Worm (Caenorhabditis elegans): ENCODE results near the gene pxmp-4.

The pxmp-4 gene

ce11 chrIV:313615-314014 lies 23.4 kb downstream of the pxmp-4 start, which contains the start of gene snai-1:
TSS of gene snai-1 (minus strand) at chrIV:313715.
- TF ChIP-seq fkh-10 (GFP tag; optimal IDR thresholded peaks at IDR 0.05) (no peak), ama-1 (optimal IDR thresholded peaks at IDR 0.05) (no peak), zip-5 (tag; optimal IDR thresholded peaks at IDR 0.05) (no peak), syd-9 (tag; optimal IDR thresholded peaks at IDR 0.05) (no peak), unc-42 (tag; optimal IDR thresholded peaks at IDR 0.05) (no peak), ceh-24 (tag; optimal IDR thresholded peaks at IDR 0.05) (no peak), ceh-6 (GFP tag; optimal IDR thresholded peaks at IDR 0.05) (no peak), ceh-31 (tag; optimal IDR thresholded peaks at IDR 0.05) (no peak), elt-4 (tag; optimal IDR thresholded peaks at IDR 0.05) (no peak), C38D4.7 (GFP tag; optimal IDR thresholded peaks at IDR 0.05) (no peak), nhr-232 (tag; optimal IDR thresholded peaks at IDR 0.05) (no peak), ceh-19 (GFP tag; optimal IDR thresholded peaks at IDR 0.05) (no peak), madf-2 (tag; optimal IDR thresholded peaks at IDR 0.05) (no peak), dmd-4 (tag; optimal IDR thresholded peaks at IDR 0.05; ENCODE audit: borderline replicate concordance) (no peak), ets-4 (tag; optimal IDR thresholded peaks at IDR 0.05) (no peak), lim-6 (tag; optimal IDR thresholded peaks at IDR 0.05) (no peak), ref-2 (tag; optimal IDR thresholded peaks at IDR 0.05) (no peak), ceh-2 (tag; optimal IDR thresholded peaks at IDR 0.05) (no peak), ceh-45 (GFP tag; IDR thresholded peaks at IDR 0.05) (no peak)

DNA sequence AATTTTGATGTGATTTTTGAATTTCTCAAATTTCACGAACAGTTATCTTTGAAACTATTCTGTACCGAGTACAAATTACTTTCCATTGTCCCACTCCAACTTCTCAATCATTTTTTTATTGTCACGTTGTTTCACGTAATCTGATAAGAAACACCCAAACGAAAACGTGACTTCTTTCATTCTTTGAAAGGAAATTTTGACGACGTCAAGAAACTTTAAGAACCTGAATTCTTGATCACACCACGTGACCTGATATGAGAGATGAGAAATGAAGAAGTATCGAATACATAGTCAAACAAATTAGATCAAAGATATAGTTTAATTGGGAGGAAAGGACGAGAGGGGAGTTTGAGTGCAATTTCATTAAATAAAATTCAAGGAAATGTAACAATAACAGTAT lies 27.5 kb downstream of the pxmp-4 start:
- TF ChIP-seq elt-2 (tag; optimal IDR thresholded peaks at IDR 0.05) (no peak), pha-4 (tag; optimal IDR thresholded peaks at IDR 0.05) (no peak), dve-1 (tag; optimal IDR thresholded peaks at IDR 0.05) (no peak), ama-1 (optimal IDR thresholded peaks at IDR 0.05) (no peak)

DNA sequence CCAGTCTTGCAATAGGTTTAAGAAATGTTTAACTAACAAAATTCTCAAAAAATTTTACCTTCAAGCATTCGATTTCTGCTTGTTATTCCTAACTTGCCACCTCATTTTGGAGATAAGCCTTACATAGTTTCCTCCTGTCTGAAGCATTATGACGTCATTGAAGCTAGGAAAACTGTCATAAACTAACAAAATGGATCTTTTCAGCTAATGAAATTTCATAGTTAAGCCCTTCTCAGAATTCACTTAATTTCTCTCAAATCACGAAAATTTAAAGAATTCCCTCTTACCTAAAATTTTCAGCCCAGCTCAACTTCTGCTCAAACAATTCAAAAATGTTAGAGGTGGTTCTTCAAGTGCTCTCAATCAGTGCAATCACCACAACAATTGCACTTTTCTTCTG lies 29.8 kb downstream of the pxmp-4 start, which contains the start of gene swt-1:
Gene swt-1, plus strand, starts transcription at position 301 of the 400 bp plus-strand sequence.
- TF ChIP-seq dve-1 (tag; optimal IDR thresholded peaks at IDR 0.05) (no peak), K02D7.2 (tag; optimal IDR thresholded peaks at IDR 0.05) (no peak), sox-2 (GFP tag; IDR thresholded peaks at IDR 0.05) (no peak)

- TF ChIP-seq pha-4 (tag; optimal IDR thresholded peaks at IDR 0.05) (no peak), ceh-48 (tag; optimal IDR thresholded peaks at IDR 0.05) (no peak), ahr-1 (tag; optimal IDR thresholded peaks at IDR 0.05) (no peak), hlh-8 (tag; optimal IDR thresholded peaks at IDR 0.05) (no peak), nfya-1 (tag; optimal IDR thresholded peaks at IDR 0.05) (no peak), dve-1 (tag; optimal IDR thresholded peaks at IDR 0.05) (no peak), unc-42 (tag; optimal IDR thresholded peaks at IDR 0.05) (no peak), sdc-2 (tag; optimal IDR thresholded peaks at IDR 0.05) (no peak), tbx-7 (tag; optimal IDR thresholded peaks at IDR 0.05) (no peak), nhr-11 (tag; optimal IDR thresholded peaks at IDR 0.05) (no peak), elt-2 (tag; optimal IDR thresholded peaks at IDR 0.05) (no peak), ceh-22 (tag; optimal IDR thresholded peaks at IDR 0.05) (no peak), ceh-9 (tag; optimal IDR thresholded peaks at IDR 0.05) (no peak), K02D7.2 (tag; optimal IDR thresholded peaks at IDR 0.05) (no peak), ceh-30 (tag; optimal IDR thresholded peaks at IDR 0.05) (no peak)
Observed at ce11 chrIV:306572-306971, 30.4 kb downstream of the pxmp-4 start.

ce11 chrIV:305101-305500 lies 31.9 kb downstream of the pxmp-4 start:
- TF ChIP-seq dmd-4 (tag; optimal IDR thresholded peaks at IDR 0.05; ENCODE audit: borderline replicate concordance) (no peak), ets-4 (tag; optimal IDR thresholded peaks at IDR 0.05) (no peak)

DNA sequence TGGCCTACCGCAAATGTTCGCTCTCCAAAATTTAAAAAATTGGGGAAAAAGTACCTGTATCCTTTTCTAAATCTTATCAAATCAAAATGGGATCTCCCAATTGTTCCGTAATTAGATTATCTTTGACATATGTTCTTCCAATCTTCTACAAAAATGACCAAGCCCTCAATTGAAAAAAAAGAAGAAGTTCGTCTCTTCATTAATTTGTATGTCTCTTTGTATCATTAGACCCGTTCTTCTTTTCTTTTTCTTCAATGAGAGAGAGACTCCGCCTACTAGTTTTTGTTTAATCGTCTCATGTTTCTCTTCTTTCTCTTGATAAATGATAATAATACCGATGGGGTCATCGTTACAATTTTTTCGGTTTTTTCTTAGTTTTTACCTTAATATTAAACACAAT lies 33.7 kb downstream of the pxmp-4 start:
- TF ChIP-seq fkh-10 (GFP tag; optimal IDR thresholded peaks at IDR 0.05) (no peak), ceh-18 (tag; optimal IDR thresholded peaks at IDR 0.05) (no peak), odd-2 (tag; optimal IDR thresholded peaks at IDR 0.05) (no peak), pag-3 (tag; optimal IDR thresholded peaks at IDR 0.05; ENCODE audit: borderline replicate concordance) (no peak), ceh-45 (GFP tag; IDR thresholded peaks at IDR 0.05) (no peak), elt-2 (tag; optimal IDR thresholded peaks at IDR 0.05) (no peak), Y22D7AL.16 (tag; optimal IDR thresholded peaks at IDR 0.05) (no peak), pros-1 (tag; optimal IDR thresholded peaks at IDR 0.05) (no peak), elt-4 (tag; optimal IDR thresholded peaks at IDR 0.05) (no peak), sox-4 (tag; optimal IDR thresholded peaks at IDR 0.05) (no peak), K09A11.1 (tag; optimal IDR thresholded peaks at IDR 0.05; ENCODE audit: insufficient read depth) (no peak), syd-9 (tag; optimal IDR thresholded peaks at IDR 0.05) (no peak), ceh-14 (tag; optimal IDR thresholded peaks at IDR 0.05) (no peak), dmd-4 (tag; optimal IDR thresholded peaks at IDR 0.05; ENCODE audit: borderline replicate concordance) (no peak), ceh-2 (tag; optimal IDR thresholded peaks at IDR 0.05) (no peak)
